Worm (Caenorhabditis elegans) whole organism, L2 larva: ENCODE measurements around the gene srw-118.

ENCODE experiments used
- ama-1 ChIP-seq: fragments of 150-350 bp; optimal IDR thresholded peaks from 2 replicates; lab custom pipeline; 2018; ENCODE audit warnings: inconsistent platforms
- nhr-10 ChIP-seq: sonication (generic microtip); optimal IDR thresholded peaks from 2 replicates; lab custom pipeline; 2017; ENCODE audit warnings: missing biosample characterization, missing genetic modification characterization
- unc-39 ChIP-seq: fragments of 150-350 bp; optimal IDR thresholded peaks from 2 replicates; lab custom pipeline; 2014; ENCODE audit warnings: missing biosample characterization, missing genetic modification characterization

- TF ChIP-seq unc-39 (tag; lab: Kevin White, UChicago) (no peak), nhr-10 (tag; lab: Kevin White, UChicago) (no peak), ama-1 (lab: Kevin White, UChicago) (no peak)
These were observed 34.3 kb upstream of the srw-118 start, which contains the start of gene K12D9.1 for ce11 chrV:3014185-3014584.
